Fruit fly (Drosophila melanogaster): Measurements from ENCODE around the gene CG5645.

The CG5645 gene

dm6 chr3L:12090898-12091685 is 45.4 kb downstream of the CG5645 start (continued):
- 0 out of 2 replicates have a peak, but pooled peaks have one; percentile 8 for TF ChIP-seq ara (GFP tag; IDR thresholded peaks at IDR 0.05)
- peak; percentile 74 for TF ChIP-seq CG3281 (GFP tag; optimal IDR thresholded peaks at IDR 0.05)
- no peak for TF ChIP-seq Sry-β (GFP tag; optimal IDR thresholded peaks at IDR 0.05)
- TF ChIP-seq Nf-YC (tag; optimal IDR thresholded peaks at IDR 0.05): peak; percentile 60
- peak; percentile 26 for TF ChIP-seq CG12744 (GFP tag; optimal IDR thresholded peaks at IDR 0.05)
- peak; percentile 33 to 45 for TF ChIP-seq Pdp1 (GFP tag; optimal IDR thresholded peaks at IDR 0.05)
- TF ChIP-seq al (GFP tag; IDR thresholded peaks at IDR 0.05): peak; percentile 74
- peak; percentile 69 for TF ChIP-seq CG12659 (GFP tag; optimal IDR thresholded peaks at IDR 0.05)
- TF ChIP-seq CG13894 (tag; optimal IDR thresholded peaks at IDR 0.05): peak; percentile 38
- no peak for TF ChIP-seq gfzf (GFP tag; optimal IDR thresholded peaks at IDR 0.05)
- TF ChIP-seq CG7928 (GFP tag; optimal IDR thresholded peaks at IDR 0.05): peak; percentile 14
- peak; percentile 74 for TF ChIP-seq Oli (tag; optimal IDR thresholded peaks at IDR 0.05)
- peak; percentile 74 for TF ChIP-seq CG13424 (tag; optimal IDR thresholded peaks at IDR 0.05)
- peak; percentile 29 for TF ChIP-seq D19A (tag; optimal IDR thresholded peaks at IDR 0.05)
- TF ChIP-seq gce (GFP tag; IDR thresholded peaks at IDR 0.05): no peak; the same call in 2 of the 3 replicates
- TF ChIP-seq CG11504 (tag; optimal IDR thresholded peaks at IDR 0.05): peak; percentile 79
- TF ChIP-seq CG17328 (GFP tag; IDR thresholded peaks at IDR 0.05): no peak
- no peak for TF ChIP-seq Tbp (GFP tag; optimal IDR thresholded peaks at IDR 0.05)
- peak; percentile 79 for TF ChIP-seq CG34376 (GFP tag; optimal IDR thresholded peaks at IDR 0.05)
- TF ChIP-seq toy (GFP tag; IDR thresholded peaks at IDR 0.05): no peak
- TF ChIP-seq tgo (GFP tag; IDR thresholded peaks at IDR 0.05): peak; percentile 81; the same call in 2 of the 3 replicates
- peak; percentile 38 for TF ChIP-seq Ravus (GFP tag; IDR thresholded peaks at IDR 0.05)
- no peak for TF ChIP-seq CG2129 (GFP tag; IDR thresholded peaks at IDR 0.05; ENCODE audit: partially characterized antibody)
- no peak for TF ChIP-seq Bgb (GFP tag; IDR thresholded peaks at IDR 0.05; ENCODE audit: partially characterized antibody)
- 0 out of 2 replicates have a peak, but pooled peaks have one; percentile 39 for TF ChIP-seq esg (GFP tag; conservative IDR thresholded peaks at IDR 0.05)
- TF ChIP-seq row (GFP tag; IDR thresholded peaks at IDR 0.05): peak; percentile 84
- TF ChIP-seq CG1792 (GFP tag; optimal IDR thresholded peaks at IDR 0.05): peak; percentile 59
- no peak for TF ChIP-seq da (GFP tag; optimal IDR thresholded peaks at IDR 0.05)
- peak; percentile 56; the same call in 1 of the 2 replicates for TF ChIP-seq vvl (GFP tag; IDR thresholded peaks at IDR 0.05)
- peak; percentile 47 for TF ChIP-seq Bteb2 (GFP tag; optimal IDR thresholded peaks at IDR 0.05)
- TF ChIP-seq CG5245 (GFP tag; optimal IDR thresholded peaks at IDR 0.05): peak; percentile 44
- peak; percentile 35 for TF ChIP-seq jing (GFP tag; optimal IDR thresholded peaks at IDR 0.05)
- TF ChIP-seq CG2875 (GFP tag; optimal IDR thresholded peaks at IDR 0.05): no peak
- peak; percentile 39 for TF ChIP-seq CG12155 (GFP tag; optimal IDR thresholded peaks at IDR 0.05)
- TF ChIP-seq CG11723 (GFP tag; optimal IDR thresholded peaks at IDR 0.05): peak; percentile 20
- peak; percentile 47 for TF ChIP-seq Adf1 (GFP tag; IDR thresholded peaks at IDR 0.05)
- peak; percentile 37 for TF ChIP-seq CG9437 (GFP tag; optimal IDR thresholded peaks at IDR 0.05)
- TF ChIP-seq CG12942 (GFP tag; optimal IDR thresholded peaks at IDR 0.05): peak; percentile 43
- no peak for TF ChIP-seq pros (GFP tag; optimal IDR thresholded peaks at IDR 0.05)
- no peak; the same call in 1 of the 2 replicates for TF ChIP-seq ranshi (GFP tag; IDR thresholded peaks at IDR 0.05)
- peak; percentile 50 for TF ChIP-seq bcd (GFP tag; optimal IDR thresholded peaks at IDR 0.05)
- TF ChIP-seq lov (optimal IDR thresholded peaks at IDR 0.05): no peak
- TF ChIP-seq lov (GFP tag; IDR thresholded peaks at IDR 0.05): no peak
- TF ChIP-seq Nf-YB (GFP tag; optimal IDR thresholded peaks at IDR 0.05): peak; percentile 24
- no peak for TF ChIP-seq Max (GFP tag; optimal IDR thresholded peaks at IDR 0.05)
- TF ChIP-seq Oaz (GFP tag; IDR thresholded peaks at IDR 0.05): peak; percentile 51; the same call in 1 of the 2 replicates
- no peak for TF ChIP-seq NK7.1 (GFP tag; optimal IDR thresholded peaks at IDR 0.05)
- TF ChIP-seq Abd-B (GFP tag; optimal IDR thresholded peaks at IDR 0.05): peak; percentile 62
- 0 out of 2 replicates have a peak, but pooled peaks have one; percentile 16 for TF ChIP-seq onecut (GFP tag; IDR thresholded peaks at IDR 0.05)
